Worm (Caenorhabditis elegans): ENCODE results near the gene F13D12.3.

Gene F13D12.3

ce11 chrII:11732513-11732912, 12.3 kb downstream of the F13D12.3 start, which contains the start of gene F13D12.8:
TSS of gene F13D12.8 (minus strand) at chrII:11732594.
- TF ChIP-seq lsy-2 (tag; optimal IDR thresholded peaks at IDR 0.05) (peak in 1 of 2 experiments; percentile 1), unc-55 (GFP tag; optimal IDR thresholded peaks at IDR 0.05) (peak; percentile 1), snpc-4 (tag; optimal IDR thresholded peaks at IDR 0.05) (peak; percentile 37), nhr-21 (tag; optimal IDR thresholded peaks at IDR 0.05) (no peak)

- TF ChIP-seq elt-1 (tag; optimal IDR thresholded peaks at IDR 0.05) (peak; percentile 11), C34F6.9 (tag; optimal IDR thresholded peaks at IDR 0.05) (no peak), ZK546.5 (tag; optimal IDR thresholded peaks at IDR 0.05) (no peak)
Observed at ce11 chrII:11733850-11734249, 13.6 kb downstream of the F13D12.3 start.

- TF ChIP-seq nhr-129 (tag; optimal IDR thresholded peaks at IDR 0.05) (peak; percentile 52), ZK546.5 (tag; optimal IDR thresholded peaks at IDR 0.05) (no peak), sma-3 (GFP tag; optimal IDR thresholded peaks at IDR 0.05) (peak; percentile 68), fos-1 (tag; optimal IDR thresholded peaks at IDR 0.05) (peak; percentile 57), nhr-25 (tag; optimal IDR thresholded peaks at IDR 0.05) (peak; percentile 83), blmp-1 (tag; optimal IDR thresholded peaks at IDR 0.05; ENCODE audit: insufficient read depth) (peak; percentile 74), nhr-6 (tag; optimal IDR thresholded peaks at IDR 0.05) (peak; percentile 12), ama-1 (optimal IDR thresholded peaks at IDR 0.05) (no peak), R02D3.7 (tag; optimal IDR thresholded peaks at IDR 0.05) (no peak), gmeb-1 (tag; optimal IDR thresholded peaks at IDR 0.05) (peak; percentile 27), sma-9 (GFP tag; optimal IDR thresholded peaks at IDR 0.05) (peak; percentile 54), sma-9 (tag; optimal IDR thresholded peaks at IDR 0.05) (no peak), alr-1 (tag; optimal IDR thresholded peaks at IDR 0.05) (no peak), lsy-2 (tag; optimal IDR thresholded peaks at IDR 0.05) (peak in 1 of 2 experiments; percentile 46), F13H6.1 (tag; optimal IDR thresholded peaks at IDR 0.05) (peak; percentile 38), nhr-77 (tag; optimal IDR thresholded peaks at IDR 0.05) (no peak), snpc-4 (tag; optimal IDR thresholded peaks at IDR 0.05) (no peak), elt-3 (tag; optimal IDR thresholded peaks at IDR 0.05) (no peak), mdl-1 (tag; optimal IDR thresholded peaks at IDR 0.05) (no peak), nhr-21 (tag; optimal IDR thresholded peaks at IDR 0.05) (peak; percentile 71), unc-39 (tag; optimal IDR thresholded peaks at IDR 0.05) (no peak), nhr-10 (tag; optimal IDR thresholded peaks at IDR 0.05) (no peak)
Observed at ce11 chrII:11737347-11737746, 17.1 kb downstream of the F13D12.3 start.

DNA sequence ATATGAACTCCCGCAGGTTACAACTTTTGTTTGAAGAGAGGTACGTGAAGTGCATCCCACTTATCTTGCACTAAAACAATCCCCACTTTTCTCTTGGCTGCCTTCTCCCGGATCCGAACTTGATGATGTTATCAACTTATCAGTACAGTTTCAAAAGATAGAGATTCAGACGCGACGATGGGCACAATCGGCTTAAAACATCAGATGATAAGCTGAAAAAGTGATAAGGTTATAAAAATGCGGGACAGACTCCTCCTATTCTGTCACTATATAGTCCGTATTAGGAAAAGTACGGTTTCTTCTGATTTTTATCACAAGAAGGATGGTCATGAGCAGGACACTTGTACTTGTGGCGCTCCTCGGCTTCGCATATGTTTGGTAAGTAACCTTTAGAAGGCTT, 19.0 kb downstream of the F13D12.3 start, which contains the start of gene ctsa-1.2:
TSS of gene ctsa-1.2 (plus strand) at position 160 of the 400 bp plus-strand sequence.
- TF ChIP-seq sma-9 (GFP tag; optimal IDR thresholded peaks at IDR 0.05) (peak; percentile 52), sma-9 (tag; optimal IDR thresholded peaks at IDR 0.05) (no peak), dmd-4 (tag; optimal IDR thresholded peaks at IDR 0.05) (no peak), elt-3 (tag; optimal IDR thresholded peaks at IDR 0.05) (no peak), snpc-4 (tag; optimal IDR thresholded peaks at IDR 0.05) (no peak), fos-1 (tag; optimal IDR thresholded peaks at IDR 0.05) (peak; percentile 38)

- TF ChIP-seq sem-4 (tag; optimal IDR thresholded peaks at IDR 0.05): no peak
- TF ChIP-seq crh-2 (tag; optimal IDR thresholded peaks at IDR 0.05): no peak
- TF ChIP-seq zag-1 (tag; optimal IDR thresholded peaks at IDR 0.05): no peak
- TF ChIP-seq nhr-21 (tag; optimal IDR thresholded peaks at IDR 0.05): no peak
- no peak for TF ChIP-seq ZK546.5 (tag; optimal IDR thresholded peaks at IDR 0.05)
- no peak for TF ChIP-seq ztf-1 (GFP tag; conservative IDR thresholded peaks at IDR 0.05)
Observed at ce11 chrII:11742320-11742719, 22.1 kb downstream of the F13D12.3 start.

DNA sequence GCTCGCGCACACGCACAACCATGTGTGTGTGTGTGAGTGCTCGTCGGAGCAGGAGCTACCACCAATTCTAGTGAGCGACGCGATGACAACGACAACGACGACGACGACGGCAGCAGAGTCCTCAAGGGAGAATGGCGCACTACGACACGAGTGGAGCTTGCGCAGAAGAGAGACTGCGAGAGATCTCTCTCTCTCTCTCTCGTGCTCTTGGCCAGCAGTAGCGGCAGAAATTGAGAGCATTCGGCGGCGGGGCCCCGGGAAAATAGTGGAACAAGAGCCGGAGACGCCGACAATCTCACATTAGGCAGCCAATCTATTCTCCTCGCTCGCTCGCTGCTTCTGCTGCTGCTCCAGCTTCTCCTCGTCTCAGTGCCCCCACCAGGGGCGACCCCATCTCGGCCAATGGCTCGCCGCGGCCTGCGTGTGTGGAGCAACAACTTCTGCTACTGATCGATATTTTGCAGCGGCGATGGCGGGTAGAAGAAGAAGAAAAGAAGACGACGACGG, 26.6 kb downstream of the F13D12.3 start:
- no peak for TF ChIP-seq nhr-12 (tag; optimal IDR thresholded peaks at IDR 0.05)
- TF ChIP-seq nhr-129 (tag; optimal IDR thresholded peaks at IDR 0.05): peak; percentile 78
- TF ChIP-seq sma-3 (GFP tag; optimal IDR thresholded peaks at IDR 0.05): no peak
- no peak for TF ChIP-seq nhr-77 (tag; optimal IDR thresholded peaks at IDR 0.05)
- no peak for TF ChIP-seq nhr-23 (tag; optimal IDR thresholded peaks at IDR 0.05)
- peak; percentile 90 for TF ChIP-seq zag-1 (tag; optimal IDR thresholded peaks at IDR 0.05)
- no peak for TF ChIP-seq ama-1 (optimal IDR thresholded peaks at IDR 0.05)
- no peak for TF ChIP-seq gmeb-1 (tag; optimal IDR thresholded peaks at IDR 0.05)
- TF ChIP-seq dmd-4 (tag; optimal IDR thresholded peaks at IDR 0.05): no peak
- peak; percentile 14 for TF ChIP-seq fos-1 (tag; optimal IDR thresholded peaks at IDR 0.05)
- peak; percentile 19 for TF ChIP-seq lin-13 (GFP tag; optimal IDR thresholded peaks at IDR 0.05)
- TF ChIP-seq ztf-11 (tag; optimal IDR thresholded peaks at IDR 0.05): peak; percentile 29
- TF ChIP-seq unc-39 (tag; optimal IDR thresholded peaks at IDR 0.05): no peak
- TF ChIP-seq mab-5 (tag; optimal IDR thresholded peaks at IDR 0.05): peak; percentile 33
- no peak for TF ChIP-seq nhr-6 (tag; optimal IDR thresholded peaks at IDR 0.05)
- TF ChIP-seq nhr-237 (tag; optimal IDR thresholded peaks at IDR 0.05): no peak
- peak; percentile 49 to 76 for TF ChIP-seq mdl-1 (tag; optimal IDR thresholded peaks at IDR 0.05)
- TF ChIP-seq unc-55 (GFP tag; optimal IDR thresholded peaks at IDR 0.05): peak; percentile 59
- TF ChIP-seq Y55F3AM.14 (GFP tag; optimal IDR thresholded peaks at IDR 0.05): peak; percentile 72
- no peak for TF ChIP-seq lin-39 (tag; optimal IDR thresholded peaks at IDR 0.05)
- TF ChIP-seq C34F6.9 (tag; optimal IDR thresholded peaks at IDR 0.05): peak; percentile 68
- TF ChIP-seq R02D3.7 (tag; optimal IDR thresholded peaks at IDR 0.05): no peak
- peak; percentile 34 to 62 for TF ChIP-seq lsy-2 (tag; optimal IDR thresholded peaks at IDR 0.05)
- peak; percentile 53 for TF ChIP-seq sma-9 (GFP tag; optimal IDR thresholded peaks at IDR 0.05)
- no peak for TF ChIP-seq sma-9 (tag; optimal IDR thresholded peaks at IDR 0.05)
- TF ChIP-seq elt-1 (tag; optimal IDR thresholded peaks at IDR 0.05): no peak
- peak; percentile 26 for TF ChIP-seq crh-2 (tag; optimal IDR thresholded peaks at IDR 0.05)
- TF ChIP-seq blmp-1 (tag; optimal IDR thresholded peaks at IDR 0.05; ENCODE audit: insufficient read depth): no peak
- TF ChIP-seq peb-1 (tag; optimal IDR thresholded peaks at IDR 0.05): no peak
- TF ChIP-seq nhr-21 (tag; optimal IDR thresholded peaks at IDR 0.05): peak; percentile 15
